Worm (Caenorhabditis elegans): ENCODE data around the gene abu-9.

abu-9 gene

DNA sequence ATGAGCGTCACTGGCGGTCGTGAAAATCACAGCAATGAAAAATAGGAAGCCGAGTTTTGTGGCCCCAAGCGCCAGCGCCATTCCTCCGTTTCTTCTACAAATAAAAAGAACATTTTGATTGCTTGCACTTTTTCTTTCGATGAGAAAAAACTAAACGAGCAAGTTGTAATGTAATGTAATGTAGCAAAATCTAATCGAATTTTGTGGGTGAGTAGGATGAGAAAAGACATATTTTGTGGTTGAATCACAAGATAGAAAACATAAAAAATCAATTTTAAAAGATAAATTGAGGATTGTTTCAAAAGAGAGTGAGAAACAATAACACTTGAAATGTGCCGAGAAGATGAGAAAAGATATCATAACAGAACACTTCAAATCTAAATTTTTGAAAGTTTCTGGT lies 14.3 kb upstream of the abu-9 start, which contains the start of gene R09F10.5:
R09F10.5 (minus strand) TSS at position 101 of the 400 bp plus-strand sequence.
- no peak for TF ChIP-seq dao-5 (tag; optimal IDR thresholded peaks at IDR 0.05)

DNA sequence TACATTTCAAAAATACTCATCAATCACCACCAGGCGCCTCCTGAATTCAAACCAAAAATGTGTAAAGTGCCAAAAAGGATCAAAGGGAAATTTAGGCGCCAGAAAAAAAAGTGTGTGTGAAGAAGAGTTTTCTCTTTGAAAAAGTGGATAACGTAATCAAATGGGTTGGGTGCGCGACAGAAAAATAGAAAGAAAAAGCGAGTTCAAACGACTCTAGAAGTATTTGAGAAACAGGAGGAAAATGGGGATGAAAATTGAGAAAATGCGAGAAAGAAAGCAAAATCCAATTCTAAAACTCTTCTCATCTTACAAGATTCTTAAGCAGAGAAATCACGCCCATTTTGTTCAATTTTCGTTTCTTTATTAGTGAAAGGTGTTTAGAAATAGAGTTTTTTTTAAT lies 13.4 kb upstream of the abu-9 start:
- TF ChIP-seq dao-5 (tag; optimal IDR thresholded peaks at IDR 0.05) (no peak), him-1 (tag; optimal IDR thresholded peaks at IDR 0.05) (no peak), W03F9.2 (tag; optimal IDR thresholded peaks at IDR 0.05) (no peak)

DNA sequence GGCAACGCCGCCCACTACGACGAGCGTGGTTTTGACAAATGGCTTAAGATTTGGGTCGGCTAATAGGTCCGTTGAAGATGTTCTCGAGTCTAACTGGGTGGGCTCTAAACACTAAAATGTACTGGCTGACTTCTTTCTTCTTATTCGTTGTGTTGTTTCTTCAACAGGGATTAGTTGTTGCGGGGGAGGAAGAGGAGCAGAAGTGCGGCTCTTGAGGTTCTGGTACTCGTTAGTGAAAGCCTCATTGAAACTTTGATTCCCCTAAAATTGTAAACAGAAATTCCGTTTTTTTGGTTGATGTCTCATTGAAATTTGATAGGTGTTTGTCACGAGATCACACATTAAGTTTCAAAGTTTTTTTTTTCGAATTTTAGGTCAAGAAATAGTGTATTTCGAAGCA lies 11.2 kb upstream of the abu-9 start:
- TF ChIP-seq him-1 (tag; optimal IDR thresholded peaks at IDR 0.05): no peak

DNA sequence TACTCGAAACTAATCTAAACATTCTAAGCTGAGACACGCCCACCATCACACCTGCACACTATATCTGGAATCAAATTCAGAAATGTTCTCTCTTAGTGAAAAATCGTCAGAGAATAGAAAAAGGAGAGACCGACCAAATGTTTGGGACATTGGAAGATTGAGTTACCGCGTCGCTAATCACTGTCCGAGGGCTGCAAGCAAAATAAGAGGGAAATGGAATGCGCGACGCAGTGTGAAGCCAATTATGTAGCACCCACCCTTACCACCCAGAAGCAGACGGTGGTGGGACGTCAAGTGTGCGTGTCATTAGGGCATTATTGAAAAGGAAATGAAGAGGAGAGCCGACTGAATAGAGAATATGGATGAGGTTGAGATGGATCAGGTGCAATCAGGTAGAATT lies 10.3 kb upstream of the abu-9 start:
- TF ChIP-seq W03F9.2 (tag; optimal IDR thresholded peaks at IDR 0.05) (no peak), dao-5 (tag; optimal IDR thresholded peaks at IDR 0.05) (no peak), him-1 (tag; optimal IDR thresholded peaks at IDR 0.05) (no peak)

DNA sequence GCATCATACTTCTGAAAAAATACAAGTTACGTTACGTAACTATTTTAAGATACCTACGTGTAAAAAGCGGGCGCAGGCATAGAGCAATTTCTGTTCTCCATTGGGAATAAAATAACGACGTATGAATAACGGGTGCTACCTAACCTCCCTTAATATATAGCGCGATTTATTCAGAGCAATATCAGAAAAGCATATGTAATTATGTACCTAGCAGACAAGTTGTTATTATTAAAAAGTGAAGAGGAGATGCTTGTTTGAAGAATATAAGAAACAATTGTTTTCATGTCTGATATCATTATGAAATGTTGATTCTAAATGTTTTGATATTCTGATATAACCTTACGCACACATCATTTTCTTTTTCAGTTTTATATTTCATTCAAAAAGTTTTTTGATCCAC lies 3.0 kb upstream of the abu-9 start, which contains the start of gene srh-11:
srh-11 (minus strand) TSS at position 101 of the 400 bp plus-strand sequence.
- TF ChIP-seq him-1 (tag; optimal IDR thresholded peaks at IDR 0.05) (no peak), W03F9.2 (tag; optimal IDR thresholded peaks at IDR 0.05) (no peak), dao-5 (tag; optimal IDR thresholded peaks at IDR 0.05) (no peak)

DNA sequence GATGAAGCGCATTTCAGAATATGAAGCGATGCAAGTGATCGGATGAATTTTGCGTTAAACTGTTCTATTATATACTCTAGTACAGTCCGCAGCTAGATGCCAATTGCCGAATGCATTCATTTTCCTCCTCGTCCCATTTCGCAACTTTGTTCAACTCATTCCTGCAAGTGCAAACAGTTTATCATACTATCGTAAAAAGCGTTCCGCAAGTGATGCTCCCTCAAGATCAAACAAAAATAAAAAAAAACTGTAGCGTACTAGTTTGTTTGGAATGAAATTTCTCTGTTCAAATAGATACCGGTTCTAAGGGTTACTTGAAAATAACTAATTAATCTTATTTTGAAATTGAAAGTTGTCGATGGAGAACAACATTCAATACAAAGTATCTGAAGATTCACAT lies 1.0 kb upstream of the abu-9 start, which contains the start of gene pqn-57:
pqn-57 (minus strand) TSS at position 101 of the 400 bp plus-strand sequence.
- TF ChIP-seq dao-5 (tag; optimal IDR thresholded peaks at IDR 0.05) (no peak), W03F9.2 (tag; optimal IDR thresholded peaks at IDR 0.05) (no peak), him-1 (tag; optimal IDR thresholded peaks at IDR 0.05) (no peak)

DNA sequence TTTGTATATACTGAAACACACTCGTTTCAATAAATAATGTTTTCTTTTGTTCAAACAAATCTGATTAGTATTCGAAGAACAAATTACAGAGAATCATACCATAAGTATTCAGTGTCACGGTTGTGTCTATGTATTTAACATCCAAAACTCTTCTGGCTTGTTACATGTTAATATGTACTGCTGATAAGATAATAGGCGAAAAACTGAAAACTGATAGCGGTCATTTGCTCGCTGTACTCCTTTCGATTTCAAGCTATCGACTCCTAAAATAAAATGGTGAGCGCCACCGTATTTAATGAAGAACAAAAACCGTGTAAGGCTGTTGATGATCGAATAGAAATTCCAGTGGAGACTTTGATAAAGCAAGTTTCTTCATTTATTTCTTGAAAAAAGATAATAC lies 1.5 kb downstream of the abu-9 start, which contains the start of gene R09F10.1:
R09F10.1 (plus strand) TSS at position 222 of the 400 bp plus-strand sequence.
- TF ChIP-seq dao-5 (tag; optimal IDR thresholded peaks at IDR 0.05) (no peak), W03F9.2 (tag; optimal IDR thresholded peaks at IDR 0.05) (no peak), him-1 (tag; optimal IDR thresholded peaks at IDR 0.05) (no peak)

DNA sequence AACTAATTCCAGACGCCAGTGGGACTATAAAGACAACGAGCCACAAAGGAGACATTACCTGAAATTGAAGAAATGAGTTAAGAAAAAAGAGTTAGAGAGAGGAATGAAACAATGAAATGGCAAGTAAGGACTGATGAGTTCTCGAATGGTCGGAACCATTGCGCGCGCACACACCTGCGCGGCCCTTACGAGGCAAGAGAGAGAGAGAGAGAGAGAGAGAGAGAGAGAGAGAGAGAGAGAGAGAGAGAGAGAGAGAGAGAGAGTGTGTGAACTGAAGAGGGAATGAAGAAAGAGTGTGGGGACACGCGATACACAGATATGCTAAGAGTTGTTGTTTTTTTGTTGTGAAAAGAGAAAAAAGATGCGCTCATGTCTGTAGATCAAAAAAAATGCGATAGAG lies 4.5 kb downstream of the abu-9 start, which contains the start of gene R09F10.8:
R09F10.8 (minus strand) TSS at position 58 of the 400 bp plus-strand sequence.
- no peak for TF ChIP-seq dao-5 (tag; optimal IDR thresholded peaks at IDR 0.05)
- TF ChIP-seq him-1 (tag; optimal IDR thresholded peaks at IDR 0.05): no peak
- no peak for TF ChIP-seq W03F9.2 (tag; optimal IDR thresholded peaks at IDR 0.05)

DNA sequence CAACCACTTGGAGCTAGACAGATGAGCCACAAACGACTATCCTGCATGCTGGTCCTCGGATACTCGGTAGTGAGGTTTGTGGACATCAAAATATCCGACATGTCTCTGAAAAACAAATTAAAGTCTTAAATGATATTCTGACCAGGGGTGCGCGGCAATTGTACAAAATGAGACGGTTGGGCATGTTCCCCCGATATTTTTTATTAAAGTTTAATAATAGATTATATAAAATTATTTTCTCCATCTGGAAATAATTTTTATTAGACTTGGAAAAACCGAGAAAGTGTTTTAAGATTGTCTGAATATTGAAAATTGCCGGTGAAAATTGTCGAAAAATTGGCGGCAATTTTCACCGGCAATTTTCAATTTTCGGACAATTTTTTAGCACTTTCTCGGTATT lies 5.9 kb downstream of the abu-9 start, which contains the start of gene F55E10.4:
F55E10.4 (minus strand) TSS at position 101 of the 400 bp plus-strand sequence.
- TF ChIP-seq dao-5 (tag; optimal IDR thresholded peaks at IDR 0.05) (no peak), W03F9.2 (tag; optimal IDR thresholded peaks at IDR 0.05) (no peak), him-1 (tag; optimal IDR thresholded peaks at IDR 0.05) (no peak)

DNA sequence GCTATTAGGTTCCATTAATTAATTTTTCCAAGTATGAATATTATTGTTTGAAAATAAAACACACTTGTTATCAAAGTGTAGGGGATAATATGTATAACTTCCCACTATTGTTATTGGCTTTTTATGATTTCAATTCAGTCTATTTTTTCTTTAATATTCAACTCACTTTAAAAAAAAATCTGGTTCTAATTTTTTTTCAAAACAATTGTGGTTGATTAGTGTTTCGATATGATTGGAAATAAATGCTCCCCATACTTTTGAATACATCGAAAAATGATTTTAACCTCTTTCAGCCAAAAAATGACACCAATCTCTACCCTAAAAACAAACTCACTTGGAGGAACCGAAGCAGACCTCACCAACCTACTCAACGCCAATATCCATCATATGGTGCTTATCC lies 18.5 kb downstream of the abu-9 start, which contains the start of gene F55E10.2:
F55E10.2 (plus strand) TSS at position 301 of the 400 bp plus-strand sequence.
- TF ChIP-seq him-1 (tag; optimal IDR thresholded peaks at IDR 0.05): no peak
- no peak for TF ChIP-seq dao-5 (tag; optimal IDR thresholded peaks at IDR 0.05)
- TF ChIP-seq W03F9.2 (tag; optimal IDR thresholded peaks at IDR 0.05): no peak

DNA sequence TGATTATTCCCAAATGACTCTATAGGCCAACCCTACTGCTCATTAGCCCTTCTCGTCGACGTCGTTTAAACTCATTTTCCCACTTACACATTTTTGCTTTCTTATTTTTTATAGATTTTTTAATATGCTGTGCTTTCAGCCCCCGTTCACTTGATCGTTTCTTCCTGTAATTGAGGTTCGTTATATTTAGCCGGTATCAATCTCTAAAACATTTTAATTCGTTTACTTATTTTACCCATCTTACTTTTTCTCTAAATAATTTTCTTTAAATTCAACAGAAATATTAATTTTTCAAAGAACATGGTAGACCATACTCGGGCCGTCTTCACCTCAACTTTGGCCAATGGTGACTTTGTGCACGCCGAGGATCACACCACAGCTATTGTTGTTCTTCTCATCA lies 19.8 kb downstream of the abu-9 start, which contains the start of gene F55E10.1:
F55E10.1 (plus strand) TSS at position 301 of the 400 bp plus-strand sequence.
- TF ChIP-seq W03F9.2 (tag; optimal IDR thresholded peaks at IDR 0.05): no peak

DNA sequence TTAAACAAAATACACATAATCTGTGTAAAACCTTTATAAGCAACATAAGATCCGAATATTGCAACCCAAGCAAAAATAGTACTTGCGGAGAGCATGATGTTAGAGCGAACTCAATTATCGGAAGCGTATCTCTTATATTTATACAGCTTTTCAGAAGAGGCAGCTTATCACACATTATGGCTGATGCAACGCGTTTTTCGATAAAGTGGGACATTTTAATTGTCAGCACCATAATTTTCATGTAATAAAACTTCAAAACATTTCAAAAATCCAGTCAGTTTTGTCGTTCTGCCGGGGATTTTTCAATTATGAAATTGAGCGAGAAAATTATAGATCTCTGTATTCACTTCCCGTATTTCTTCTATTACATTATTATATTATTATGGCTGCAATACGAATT lies 24.3 kb downstream of the abu-9 start, which contains the start of gene drd-5:
drd-5 (minus strand) TSS at position 101 of the 400 bp plus-strand sequence.
- TF ChIP-seq W03F9.2 (tag; optimal IDR thresholded peaks at IDR 0.05): no peak
- no peak for TF ChIP-seq him-1 (tag; optimal IDR thresholded peaks at IDR 0.05)
- no peak for TF ChIP-seq dao-5 (tag; optimal IDR thresholded peaks at IDR 0.05)

DNA sequence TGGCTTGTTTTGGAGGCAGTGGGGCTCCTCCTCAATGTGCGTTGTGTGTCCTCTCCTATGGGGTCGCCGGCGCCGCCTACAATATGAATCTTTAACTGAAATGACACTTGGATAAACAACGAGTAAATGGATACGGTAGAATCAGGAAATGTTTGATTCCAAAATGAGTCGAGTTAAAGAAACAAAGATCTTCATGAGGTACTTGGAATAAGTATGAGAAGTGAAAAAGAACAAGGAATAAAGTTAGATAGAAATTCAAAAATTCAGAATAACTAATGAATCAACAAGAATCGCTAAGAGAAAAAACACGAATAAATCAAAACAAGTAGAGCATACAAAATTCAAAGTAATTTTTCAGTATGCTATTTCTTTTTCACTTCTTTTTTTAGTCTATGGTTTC lies 29.1 kb downstream of the abu-9 start, which contains the start of gene npr-28:
npr-28 (minus strand) TSS at position 101 of the 400 bp plus-strand sequence.
- TF ChIP-seq him-1 (tag; optimal IDR thresholded peaks at IDR 0.05) (no peak), dao-5 (tag; optimal IDR thresholded peaks at IDR 0.05) (no peak), W03F9.2 (tag; optimal IDR thresholded peaks at IDR 0.05) (no peak)

DNA sequence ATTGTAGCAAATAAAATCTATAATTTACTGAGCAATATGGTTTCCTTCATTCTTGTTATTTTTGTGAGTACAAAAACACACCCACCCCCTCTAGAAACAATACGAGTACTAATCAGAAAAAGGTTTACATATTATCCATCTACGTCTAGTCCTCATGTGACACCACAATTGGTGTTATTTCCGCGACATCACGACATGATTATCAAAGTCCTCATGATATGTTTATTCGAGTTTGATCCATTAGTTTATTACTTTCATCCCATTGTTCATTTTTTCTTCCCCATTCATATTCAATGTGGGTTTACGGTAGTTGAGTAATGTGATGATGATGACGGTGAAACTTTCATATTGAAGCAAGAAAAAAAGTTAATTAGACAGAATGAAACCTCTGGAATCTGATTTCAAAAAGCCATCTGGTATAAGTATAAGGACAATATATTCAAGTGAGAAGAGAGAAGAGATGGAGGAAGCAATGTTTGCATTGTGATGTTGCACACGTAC lies 32.4 kb downstream of the abu-9 start:
- no peak for TF ChIP-seq W03F9.2 (tag; optimal IDR thresholded peaks at IDR 0.05)
- no peak for TF ChIP-seq him-1 (tag; optimal IDR thresholded peaks at IDR 0.05)
- no peak for TF ChIP-seq dao-5 (tag; optimal IDR thresholded peaks at IDR 0.05)

DNA sequence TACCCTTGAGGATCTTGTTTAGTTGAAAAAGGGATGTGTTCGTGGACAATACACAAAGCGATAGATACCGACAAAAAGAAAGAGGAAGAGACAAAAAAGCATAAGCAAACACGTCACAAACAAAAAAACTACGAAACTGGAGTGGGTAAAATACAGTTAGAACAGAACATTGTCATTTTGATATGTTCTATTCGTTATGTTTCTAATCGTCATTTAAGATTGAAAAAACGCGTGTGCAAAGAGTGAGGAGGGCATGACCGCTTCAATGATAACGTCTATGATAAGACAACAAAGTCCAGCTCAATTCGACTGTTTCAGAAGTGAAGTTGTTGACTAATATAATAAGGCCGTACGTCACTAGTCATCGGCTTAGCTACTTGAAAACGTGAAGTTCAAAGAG lies 33.4 kb downstream of the abu-9 start:
- TF ChIP-seq W03F9.2 (tag; optimal IDR thresholded peaks at IDR 0.05): no peak
- TF ChIP-seq dao-5 (tag; optimal IDR thresholded peaks at IDR 0.05): no peak
- no peak for TF ChIP-seq him-1 (tag; optimal IDR thresholded peaks at IDR 0.05)

Measured in whole organism, L4/young adult.